Fruit fly (Drosophila melanogaster) whole organism, embryonic: ENCODE data around the gene CG5445.

Source experiments
- B-H1 ChIP-seq: fragments of 200-800 bp; sonication (Bioruptor generic); IDR thresholded peaks from 3 replicates; pipeline ENCODE4 v1.3.6; 2022; ENCODE audit warnings: missing biosample characterization, missing genetic modification characterization
- Bteb2 ChIP-seq: fragments of 200-800 bp; sonication (Bioruptor generic); optimal IDR thresholded peaks from 2 replicates; lab custom pipeline; 2016; ENCODE audit warnings: missing biosample characterization, missing genetic modification characterization
- CG12744 ChIP-seq: fragments of 200-800 bp; sonication (Bioruptor generic); optimal IDR thresholded peaks from 2 replicates; lab custom pipeline; 2016; ENCODE audit warnings: missing biosample characterization, missing genetic modification characterization
- CG13296 ChIP-seq: fragments of 200-800 bp; sonication (Bioruptor generic); optimal IDR thresholded peaks from 3 replicates; lab custom pipeline; 2018; ENCODE audit warnings: missing biosample characterization, mild to moderate bottlenecking, missing genetic modification characterization
- CG13775 ChIP-seq: fragments of 200-800 bp; sonication (Bioruptor generic); optimal IDR thresholded peaks from 3 replicates; lab custom pipeline; 2017; ENCODE audit warnings: missing biosample characterization, mild to moderate bottlenecking, missing genetic modification characterization
- CG1647 ChIP-seq: fragments of 200-800 bp; sonication (Bioruptor generic); optimal IDR thresholded peaks from 3 replicates; lab custom pipeline; 2016; ENCODE audit warnings: missing biosample characterization, missing genetic modification characterization
- CG17186 ChIP-seq: fragments of 200-800 bp; sonication (Bioruptor generic); optimal IDR thresholded peaks from 3 replicates; lab custom pipeline; 2017; ENCODE audit warnings: missing biosample characterization, missing genetic modification reagents, missing genetic modification characterization
- CG1792 ChIP-seq: fragments of 200-800 bp; sonication (Bioruptor generic); optimal IDR thresholded peaks from 2 replicates; lab custom pipeline; 2016; ENCODE audit warnings: missing biosample characterization, missing genetic modification characterization
- CG18619 ChIP-seq: fragments of 200-800 bp; sonication (Bioruptor generic); optimal IDR thresholded peaks from 3 replicates; lab custom pipeline; 2017; ENCODE audit warnings: missing biosample characterization, mild to moderate bottlenecking, missing genetic modification characterization
- CG2202 ChIP-seq: fragments of 200-800 bp; sonication (Bioruptor generic); optimal IDR thresholded peaks from 2 replicates; lab custom pipeline; 2018; ENCODE audit warnings: missing biosample characterization, mild to moderate bottlenecking, missing genetic modification characterization
- CG2889 ChIP-seq: fragments of 200-800 bp; sonication (Bioruptor generic); IDR thresholded peaks from 3 replicates; pipeline ENCODE4 v1.3.6; 2022; ENCODE audit warnings: missing biosample characterization, missing genetic modification characterization
- CG3407 ChIP-seq: fragments of 200-800 bp; sonication (Bioruptor generic); optimal IDR thresholded peaks from 2 replicates; lab custom pipeline; 2018; ENCODE audit warnings: missing biosample characterization, mild to moderate bottlenecking, missing genetic modification characterization
- CG34422 ChIP-seq: fragments of 200-800 bp; sonication (Bioruptor generic); IDR thresholded peaks from 3 replicates; pipeline ENCODE4 v1.3.6; 2022; ENCODE audit warnings: missing biosample characterization, missing genetic modification characterization
- CG4282 ChIP-seq: fragments of 200-800 bp; sonication (Bioruptor generic); optimal IDR thresholded peaks from 2 replicates; lab custom pipeline; 2016; ENCODE audit warnings: missing biosample characterization, missing genetic modification characterization
- CG6791 ChIP-seq: fragments of 200-800 bp; sonication (Bioruptor generic); IDR thresholded peaks from 3 replicates; pipeline ENCODE4 v1.3.6; 2022; ENCODE audit warnings: missing biosample characterization, missing genetic modification characterization; ENCODE audit not compliant: partially characterized antibody
- CG8281 ChIP-seq: fragments of 200-800 bp; sonication (Bioruptor generic); optimal IDR thresholded peaks from 2 replicates; lab custom pipeline; 2018; ENCODE audit warnings: missing biosample characterization, mild to moderate bottlenecking, missing genetic modification characterization, moderate library complexity
- CG8388 ChIP-seq: fragments of 200-800 bp; sonication (Bioruptor generic); optimal IDR thresholded peaks from 2 replicates; lab custom pipeline; 2019; ENCODE audit warnings: missing biosample characterization, mild to moderate bottlenecking, missing genetic modification characterization, moderate library complexity
- CG9817 ChIP-seq: fragments of 200-800 bp; sonication (Bioruptor generic); optimal IDR thresholded peaks from 2 replicates; lab custom pipeline; 2018; ENCODE audit warnings: missing biosample characterization, mild to moderate bottlenecking, missing genetic modification characterization, moderate library complexity
- CHES-1-like ChIP-seq: fragments of 200-800 bp; sonication (Bioruptor generic); optimal IDR thresholded peaks from 2 replicates; lab custom pipeline; 2016; ENCODE audit warnings: missing biosample characterization, missing genetic modification characterization
- Camta ChIP-seq: fragments of 200-800 bp; sonication (Bioruptor generic); optimal IDR thresholded peaks from 2 replicates; lab custom pipeline; 2016; ENCODE audit warnings: missing biosample characterization, missing genetic modification characterization
- E2f1 ChIP-seq: fragments of 200-800 bp; sonication (Bioruptor generic); IDR thresholded peaks from 2 replicates; pipeline ENCODE4 v1.3.6; 2022; ENCODE audit warnings: missing biosample characterization, missing genetic modification characterization
- Ets65A ChIP-seq: fragments of 200-800 bp; sonication (Bioruptor generic); peaks from one replicate; lab custom pipeline; 2016; ENCODE audit warnings: missing biosample characterization, missing genetic modification characterization
- Hey ChIP-seq: fragments of 200-800 bp; sonication (Bioruptor generic); optimal IDR thresholded peaks from 3 replicates; lab custom pipeline; 2018; ENCODE audit warnings: missing biosample characterization, mild to moderate bottlenecking, missing genetic modification characterization
- Hr3 ChIP-seq: fragments of 200-800 bp; sonication (Bioruptor generic); optimal IDR thresholded peaks from 3 replicates; lab custom pipeline; 2016; ENCODE audit warnings: missing biosample characterization, missing genetic modification characterization
- NC2α ChIP-seq: fragments of 200-800 bp; sonication (Bioruptor generic); optimal IDR thresholded peaks from 2 replicates; lab custom pipeline; 2016; ENCODE audit warnings: missing biosample characterization, missing genetic modification characterization
- PHDP ChIP-seq: fragments of 200-800 bp; sonication (Bioruptor generic); optimal IDR thresholded peaks from 3 replicates; lab custom pipeline; 2018; ENCODE audit warnings: missing biosample characterization, mild to moderate bottlenecking, missing genetic modification characterization, moderate library complexity
- Sry-δ ChIP-seq: fragments of 200-800 bp; sonication (Bioruptor generic); optimal IDR thresholded peaks from 2 replicates; lab custom pipeline; 2016; ENCODE audit warnings: missing biosample characterization, missing genetic modification characterization
- Trl ChIP-seq, 3 experiments: fragments of >200 bp in 2 of 3; fragments of 200-800 bp in 1 of 3; sonication (Bioruptor generic) in 1 of 3; optimal IDR thresholded peaks; 2 replicates in 1 of 3; 3 replicates in 2 of 3; lab custom pipeline; 2016 to 2017; ENCODE audit warnings: missing biosample characterization in 1 of 3, missing genetic modification characterization in 1 of 3
- Xbp1 ChIP-seq: fragments of 200-800 bp; sonication (Bioruptor generic); optimal IDR thresholded peaks from 3 replicates; lab custom pipeline; 2016; ENCODE audit warnings: missing biosample characterization, mild to moderate bottlenecking, missing genetic modification characterization
- amos ChIP-seq: fragments of 200-800 bp; sonication (Bioruptor generic); IDR thresholded peaks from 2 replicates; pipeline ENCODE4 v1.3.6; 2022; ENCODE audit warnings: missing biosample characterization, missing genetic modification characterization; ENCODE audit not compliant: partially characterized antibody
- chinmo ChIP-seq: fragments of 200-800 bp; sonication (Bioruptor generic); IDR thresholded peaks from 4 replicates; pipeline ENCODE4 v1.3.6; 2022; ENCODE audit warnings: missing biosample characterization, missing genetic modification characterization; ENCODE audit not compliant: partially characterized antibody
- ci ChIP-seq: fragments of 200-800 bp; sonication (Bioruptor generic); IDR thresholded peaks from 3 replicates; pipeline ENCODE4 v1.3.6; 2022; ENCODE audit warnings: missing biosample characterization, missing genetic modification characterization
- dmrt11E ChIP-seq: fragments of 200-800 bp; sonication (Bioruptor generic); optimal IDR thresholded peaks from 3 replicates; lab custom pipeline; 2018; ENCODE audit warnings: missing biosample characterization, mild to moderate bottlenecking, missing genetic modification characterization, moderate library complexity
- hb ChIP-seq: fragments of 200-800 bp; sonication (Bioruptor generic); IDR thresholded peaks from 3 replicates; pipeline ENCODE4 v1.3.6; 2022; ENCODE audit warnings: missing biosample characterization, missing genetic modification characterization; ENCODE audit not compliant: partially characterized antibody
- insv ChIP-seq, 2 experiments: fragments of 200-800 bp; sonication (Bioruptor generic); optimal IDR thresholded peaks; 3 replicates each; lab custom pipeline; 2016 to 2018; ENCODE audit warnings: missing biosample characterization in 2 of 2, missing genetic modification characterization in 2 of 2
- ken ChIP-seq: fragments of 200-800 bp; sonication (Bioruptor generic); IDR thresholded peaks from 3 replicates; pipeline ENCODE4 v1.3.6; 2022; ENCODE audit warnings: missing biosample characterization, missing genetic modification characterization
- knrl ChIP-seq: fragments of 200-800 bp; sonication (Bioruptor generic); IDR thresholded peaks from 3 replicates; pipeline ENCODE4 v1.3.6; 2022; ENCODE audit warnings: missing biosample characterization, missing genetic modification characterization; ENCODE audit not compliant: partially characterized antibody
- lmd ChIP-seq: fragments of 200-800 bp; sonication (Bioruptor generic); IDR thresholded peaks from 2 replicates; pipeline ENCODE4 v1.3.6; 2022; ENCODE audit warnings: missing biosample characterization, missing genetic modification characterization
- maf-S ChIP-seq: fragments of 200-800 bp; sonication (Bioruptor generic); optimal IDR thresholded peaks from 2 replicates; lab custom pipeline; 2016; ENCODE audit warnings: missing biosample characterization, missing genetic modification characterization
- mirr ChIP-seq: fragments of 200-800 bp; sonication (Bioruptor generic); optimal IDR thresholded peaks from 3 replicates; lab custom pipeline; 2018; ENCODE audit warnings: missing biosample characterization, mild to moderate bottlenecking, missing genetic modification characterization
- pb ChIP-seq: fragments of 200-800 bp; sonication (Bioruptor generic); optimal IDR thresholded peaks from 3 replicates; lab custom pipeline; 2016; ENCODE audit warnings: missing biosample characterization, missing genetic modification characterization
- sens-2 ChIP-seq: fragments of 200-800 bp; sonication (Bioruptor generic); IDR thresholded peaks from 2 replicates; pipeline ENCODE4 v1.3.6; 2022; ENCODE audit warnings: missing biosample characterization, missing genetic modification characterization
- sr ChIP-seq: fragments of 200-800 bp; sonication (Bioruptor generic); IDR thresholded peaks from 3 replicates; pipeline ENCODE4 v1.3.6; 2022; ENCODE audit warnings: missing biosample characterization, missing genetic modification characterization
- tup ChIP-seq: fragments of 200-800 bp; sonication (Bioruptor generic); optimal IDR thresholded peaks from 2 replicates; lab custom pipeline; 2016; ENCODE audit warnings: missing biosample characterization, mild to moderate bottlenecking, missing genetic modification characterization, moderate library complexity
- unpg ChIP-seq: fragments of 200-800 bp; sonication (Bioruptor generic); optimal IDR thresholded peaks from 3 replicates; lab custom pipeline; 2018; ENCODE audit warnings: missing biosample characterization, mild to moderate bottlenecking, missing genetic modification characterization, moderate library complexity

The CG5445 gene

dm6 chrX:17298900-17299836 lies 16.9 kb downstream of the CG5445 start (continued):
- TF ChIP-seq mirr (GFP tag; lab: Kevin White, UChicago) (peak; percentile 68), CG6791 (GFP tag; lab: Robert Waterston, UW) (no peak), Trl (optimal IDR thresholded peaks at IDR 0.05; lab: Kevin White, UChicago) (no peak), Trl (GFP tag; optimal IDR thresholded peaks at IDR 0.05; lab: Kevin White, UChicago) (peak; percentile 66), Hr3 (GFP tag; lab: Kevin White, UChicago) (peak; percentile 35), CG1792 (GFP tag; lab: Kevin White, UChicago) (no peak), CG1647 (GFP tag; lab: Kevin White, UChicago) (peak; percentile 18), CG13775 (GFP tag; lab: Kevin White, UChicago) (peak; percentile 45), CG18619 (GFP tag; lab: Kevin White, UChicago) (peak; percentile 67), CG3407 (GFP tag; lab: Kevin White, UChicago) (no peak), hb (GFP tag; lab: Robert Waterston, UW) (0 out of 3 replicates have a peak, but pooled peaks have one; percentile 44), CG8388 (GFP tag; lab: Kevin White, UChicago) (peak; percentile 64), Ets65A (GFP tag; lab: Kevin White, UChicago) (peak; percentile 70)

- TF ChIP-seq knrl (GFP tag; lab: Robert Waterston, UW), result no peak
- no peak for TF ChIP-seq CG4282 (GFP tag; lab: Kevin White, UChicago)
- no peak for TF ChIP-seq CG12744
- no peak for TF ChIP-seq Sry-δ (GFP tag; lab: Kevin White, UChicago)
- TF ChIP-seq ci, result peak; percentile 41; the same call in 1 of the 3 replicates
- TF ChIP-seq pb (GFP tag; lab: Kevin White, UChicago), result peak; percentile 46
- no peak for TF ChIP-seq CG9817
- TF ChIP-seq CHES-1-like (GFP tag; lab: Kevin White, UChicago), result peak; percentile 15
- peak; percentile 12 for TF ChIP-seq PHDP
- peak; percentile 74 for TF ChIP-seq dmrt11E (tag; lab: Kevin White, UChicago)
- TF ChIP-seq Camta (GFP tag; lab: Kevin White, UChicago), result peak; percentile 43
- no peak for TF ChIP-seq amos (GFP tag; lab: Robert Waterston, UW)
- TF ChIP-seq insv (GFP tag; optimal IDR thresholded peaks at IDR 0.05; lab: Kevin White, UChicago), result no peak
- TF ChIP-seq CG2202, result no peak
- TF ChIP-seq chinmo (GFP tag; lab: Robert Waterston, UW), result 0 out of 4 replicates have a peak, but pooled peaks have one; percentile 51
- peak; percentile 33 for TF ChIP-seq maf-S (GFP tag; lab: Kevin White, UChicago)
- 0 out of 3 replicates have a peak, but pooled peaks have one; percentile 34 for TF ChIP-seq CG34422 (GFP tag; lab: Robert Waterston, UW)
- peak; percentile 65; the same call in 1 of the 3 replicates for TF ChIP-seq ken (GFP tag; lab: Robert Waterston, UW)
- TF ChIP-seq Xbp1 (GFP tag; lab: Kevin White, UChicago), result peak; percentile 49
- no peak for TF ChIP-seq Bteb2
- TF ChIP-seq CG2889 (GFP tag; lab: Robert Waterston, UW), result no peak
- peak; percentile 37 for TF ChIP-seq CG8281
- peak; percentile 41 for TF ChIP-seq unpg
- TF ChIP-seq Hey (tag; lab: Kevin White, UChicago), result no peak
- no peak for TF ChIP-seq tup (GFP tag; lab: Kevin White, UChicago)
- TF ChIP-seq sens-2 (GFP tag; lab: Robert Waterston, UW), result peak; percentile 16; the same call in 1 of the 2 replicates
- TF ChIP-seq lmd (GFP tag; lab: Robert Waterston, UW), result peak; percentile 55
- TF ChIP-seq CG13296, result peak; percentile 28
- no peak for TF ChIP-seq NC2α (GFP tag; lab: Kevin White, UChicago)
- no peak for TF ChIP-seq E2f1
- TF ChIP-seq CG17186 (GFP tag; lab: Kevin White, UChicago), result peak; percentile 8
- TF ChIP-seq sr (GFP tag; lab: Robert Waterston, UW), result peak; percentile 46; the same call in 1 of the 3 replicates
- 0 out of 3 replicates have a peak, but pooled peaks have one; percentile 9 for TF ChIP-seq B-H1 (GFP tag; lab: Robert Waterston, UW)
Measured at dm6 chrX:17300609-17301208, 18.4 kb downstream of the CG5445 start.
